Worm (Caenorhabditis elegans) whole organism, late embryonic: Measurements from ENCODE around the gene sgcb-1.

ENCODE experiments used
- Y22D7AL.16 ChIP-seq: sonication (generic microtip); optimal IDR thresholded peaks from 2 replicates; lab custom pipeline; 2016; ENCODE audit warnings: missing genetic modification characterization, missing compliant biosample characterization
- ref-2 ChIP-seq: sonication (generic microtip); optimal IDR thresholded peaks from 2 replicates; lab custom pipeline; 2016; ENCODE audit warnings: missing genetic modification characterization, missing compliant biosample characterization
- tbx-2 ChIP-seq: sonication (generic microtip); optimal IDR thresholded peaks from 2 replicates; lab custom pipeline; 2016; ENCODE audit warnings: missing genetic modification characterization, missing compliant biosample characterization

- TF ChIP-seq Y22D7AL.16 (no peak), ref-2 (tag; lab: Kevin White, UChicago) (no peak), tbx-2 (tag; lab: Kevin White, UChicago) (no peak)
Measured at ce11 chrII:334828-335227, 8.7 kb downstream of the sgcb-1 start.
